Fruit fly (Drosophila melanogaster): ENCODE measurements around the gene CG4408.

CG4408 gene

dm6 chr3R:23334866-23335265, 28.5 kb downstream of the CG4408 start (continued):
- TF ChIP-seq pho (GFP tag; optimal IDR thresholded peaks at IDR 0.05) (peak; percentile 48), CG10462 (GFP tag; optimal IDR thresholded peaks at IDR 0.05) (no peak), hb (GFP tag; IDR thresholded peaks at IDR 0.05; ENCODE audit: partially characterized antibody) (no peak), CG18599 (GFP tag; optimal IDR thresholded peaks at IDR 0.05) (peak; percentile 69), CG15514 (GFP tag; optimal IDR thresholded peaks at IDR 0.05) (peak; percentile 53), MTF-1 (GFP tag; optimal IDR thresholded peaks at IDR 0.05; ENCODE audit: borderline replicate concordance) (no peak), CG12391 (tag; optimal IDR thresholded peaks at IDR 0.05) (no peak), CG4328 (GFP tag; optimal IDR thresholded peaks at IDR 0.05) (no peak), CG12769 (tag; optimal IDR thresholded peaks at IDR 0.05) (no peak), Dp (GFP tag; optimal IDR thresholded peaks at IDR 0.05) (no peak), vfl (GFP tag; optimal IDR thresholded peaks at IDR 0.05) (no peak), btn (GFP tag; optimal IDR thresholded peaks at IDR 0.05) (no peak), CG2199 (GFP tag; IDR thresholded peaks at IDR 0.05) (no peak), bbx (GFP tag; IDR thresholded peaks at IDR 0.05; ENCODE audit: partially characterized antibody) (no peak), Abd-B (GFP tag; optimal IDR thresholded peaks at IDR 0.05) (peak; percentile 35), CG11696 (GFP tag; IDR thresholded peaks at IDR 0.05) (no peak), aop (GFP tag; IDR thresholded peaks at IDR 0.05) (no peak), sim (GFP tag; IDR thresholded peaks at IDR 0.05) (no peak), sna (GFP tag; IDR thresholded peaks at IDR 0.05; ENCODE audit: partially characterized antibody) (no peak), CG10565 (GFP tag; optimal IDR thresholded peaks at IDR 0.05) (no peak), CG8359 (GFP tag; optimal IDR thresholded peaks at IDR 0.05; ENCODE audit: borderline replicate concordance) (no peak), CTCF (GFP tag; optimal IDR thresholded peaks at IDR 0.05) (no peak), CG2678 (tag; optimal IDR thresholded peaks at IDR 0.05) (peak; percentile 66), Chrac-16 (GFP tag; optimal IDR thresholded peaks at IDR 0.05) (no peak), CG6683 (GFP tag; optimal IDR thresholded peaks at IDR 0.05) (peak; percentile 25), zen2 (GFP tag; IDR thresholded peaks at IDR 0.05; ENCODE audit: partially characterized antibody) (no peak), Hmx (GFP tag; optimal IDR thresholded peaks at IDR 0.05) (no peak), CG1602 (GFP tag; optimal IDR thresholded peaks at IDR 0.05) (no peak), D (optimal IDR thresholded peaks at IDR 0.05) (no peak), D (GFP tag; optimal IDR thresholded peaks at IDR 0.05) (peak; percentile 6), CG2875 (GFP tag; optimal IDR thresholded peaks at IDR 0.05) (no peak), CrebB (tag; optimal IDR thresholded peaks at IDR 0.05) (no peak), Six4 (GFP tag; optimal IDR thresholded peaks at IDR 0.05) (no peak), CG30403 (GFP tag; optimal IDR thresholded peaks at IDR 0.05) (peak; percentile 34), so (GFP tag; IDR thresholded peaks at IDR 0.05) (no peak), CG7556 (GFP tag; optimal IDR thresholded peaks at IDR 0.05) (no peak), ewg (GFP tag; optimal IDR thresholded peaks at IDR 0.05) (no peak), fd64A (GFP tag; optimal IDR thresholded peaks at IDR 0.05) (no peak), CG9797 (GFP tag; optimal IDR thresholded peaks at IDR 0.05) (no peak), D19A (tag; optimal IDR thresholded peaks at IDR 0.05) (peak; percentile 30), CG11723 (GFP tag; optimal IDR thresholded peaks at IDR 0.05) (no peak), maf-S (GFP tag; optimal IDR thresholded peaks at IDR 0.05) (no peak), ems (GFP tag; optimal IDR thresholded peaks at IDR 0.05) (peak; percentile 21), Vsx1 (GFP tag; optimal IDR thresholded peaks at IDR 0.05) (no peak), corto (GFP tag; optimal IDR thresholded peaks at IDR 0.05) (no peak), phol (tag; optimal IDR thresholded peaks at IDR 0.05) (peak; percentile 45), CG18619 (GFP tag; optimal IDR thresholded peaks at IDR 0.05) (no peak), bigmax (GFP tag; optimal IDR thresholded peaks at IDR 0.05) (no peak), Bgb (GFP tag; IDR thresholded peaks at IDR 0.05; ENCODE audit: partially characterized antibody) (no peak), CHES-1-like (GFP tag; optimal IDR thresholded peaks at IDR 0.05) (no peak), CG31224 (GFP tag; IDR thresholded peaks at IDR 0.05) (0 out of 2 replicates have a peak, but pooled peaks have one; percentile 43)

Measured in whole organism, embryonic.